Fruit fly (Drosophila melanogaster) whole organism: ENCODE results near the gene CG32354.

Experiments
- CG8478 ChIP-seq: fragments of >200 bp; optimal IDR thresholded peaks from 2 replicates; lab custom pipeline; 2018; ENCODE audit warnings: inconsistent platforms
- Dll ChIP-seq: fragments of >200 bp; optimal IDR thresholded peaks from 2 replicates; lab custom pipeline; 2017
- psq ChIP-seq: fragments of >200 bp; optimal IDR thresholded peaks from 2 replicates; lab custom pipeline; 2017

DNA sequence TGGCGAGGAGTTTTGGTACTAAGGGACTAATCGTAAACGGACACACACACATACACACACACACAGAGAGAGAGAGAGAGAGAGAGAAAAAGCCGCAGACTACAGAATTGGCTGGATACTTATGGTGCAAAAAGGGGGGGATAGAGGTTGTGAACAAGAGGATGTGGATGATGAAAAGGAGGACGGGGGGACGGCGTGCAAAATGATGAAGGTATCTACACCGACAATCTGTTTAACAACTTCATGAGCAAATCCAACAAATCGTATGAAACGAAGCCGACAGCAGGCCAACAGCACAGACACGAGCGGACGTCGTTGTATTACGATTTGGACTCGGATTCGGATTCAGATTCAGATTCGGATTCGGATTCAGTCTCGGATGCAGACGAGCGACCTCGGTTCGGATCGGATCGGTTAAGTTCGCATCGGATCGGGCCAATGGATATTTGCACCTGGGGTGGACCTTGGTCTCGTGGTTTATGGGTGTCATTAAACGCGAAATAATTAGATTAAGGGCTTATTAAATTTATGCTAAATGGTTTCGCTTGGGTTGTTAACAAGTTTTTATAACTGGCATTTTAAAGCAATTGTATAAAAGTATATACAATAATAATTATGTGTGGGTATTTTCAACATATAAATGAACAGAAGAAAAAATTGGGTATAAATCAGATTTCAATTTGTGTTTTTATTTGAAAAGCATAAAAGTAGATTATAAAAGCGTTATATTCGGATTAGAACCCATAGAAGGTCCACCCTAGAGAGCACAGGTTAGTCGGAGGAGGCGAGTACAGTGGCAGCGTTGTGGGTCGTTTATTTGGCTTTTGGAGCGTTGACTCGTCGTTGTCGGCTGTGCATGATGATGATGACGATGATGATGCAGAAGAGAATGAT is 33.3 kb upstream of the CG32354 start:
- TF ChIP-seq Dll (lab: Kevin White, UChicago) (no peak), CG8478 (peak; percentile 9), psq (lab: Kevin White, UChicago) (no peak)
